Fruit fly (Drosophila melanogaster): ENCODE data around the gene lcs.

lcs gene

DNA sequence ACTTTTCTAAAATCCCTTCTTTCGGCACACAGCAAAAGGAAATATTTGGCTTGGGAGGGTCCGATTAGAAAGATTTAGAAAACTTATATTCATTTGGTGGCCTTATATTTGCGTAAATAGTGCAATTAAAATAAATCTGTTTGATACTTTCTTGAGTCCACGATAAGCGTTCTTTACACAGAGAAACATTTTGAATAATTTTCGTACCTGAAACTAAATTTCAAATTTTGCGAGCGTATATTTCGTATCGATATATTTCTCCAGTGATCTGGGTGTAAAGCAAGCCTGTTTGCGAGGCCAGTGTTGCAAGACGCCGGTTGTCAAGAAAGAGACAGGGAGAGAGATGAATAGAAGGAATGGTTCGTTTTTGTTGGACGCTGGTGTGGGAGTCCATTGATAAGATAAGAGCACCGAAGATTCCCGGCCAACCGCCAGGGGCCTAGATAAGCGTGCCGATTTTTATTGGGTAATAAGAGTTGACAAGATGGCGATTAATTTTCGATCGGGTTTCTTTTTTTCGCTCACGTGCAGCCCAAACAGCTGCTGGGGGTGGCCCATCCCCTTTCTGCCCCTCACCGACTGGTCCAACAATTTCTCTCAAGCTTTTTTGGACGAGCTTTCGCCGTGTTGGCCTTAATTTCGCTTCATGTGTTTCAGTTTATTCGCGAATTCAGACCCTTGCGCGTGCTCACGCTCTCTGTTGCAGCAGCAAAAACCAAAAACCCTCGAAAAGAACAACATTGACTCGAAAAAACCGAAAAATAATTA lies 23.3 kb downstream of the lcs start, which contains the start of gene slgA (continued):
- TF ChIP-seq sc (optimal IDR thresholded peaks at IDR 0.05) (no peak), sc (GFP tag; optimal IDR thresholded peaks at IDR 0.05) (no peak), CG4707 (GFP tag; optimal IDR thresholded peaks at IDR 0.05) (no peak), CG8765 (GFP tag; IDR thresholded peaks at IDR 0.05) (no peak), Atf3 (GFP tag; optimal IDR thresholded peaks at IDR 0.05) (no peak), Spps (tag; optimal IDR thresholded peaks at IDR 0.05) (no peak), CG7271 (tag; optimal IDR thresholded peaks at IDR 0.05) (no peak), dm (GFP tag; optimal IDR thresholded peaks at IDR 0.05) (peak; percentile 52), CG8290 (GFP tag; optimal IDR thresholded peaks at IDR 0.05) (peak; percentile 61), CG8290 (tag; optimal IDR thresholded peaks at IDR 0.05) (peak; percentile 18 to 83), CG2116 (GFP tag; optimal IDR thresholded peaks at IDR 0.05) (peak; percentile 98), CG34224 (GFP tag; IDR thresholded peaks at IDR 0.05; ENCODE audit: partially characterized antibody) (peak; percentile 62; the same call in 2 of the 3 replicates), chinmo (GFP tag; IDR thresholded peaks at IDR 0.05; ENCODE audit: partially characterized antibody) (peak; percentile 62; the same call in 1 of the 4 replicates), Ada2b (GFP tag; IDR thresholded peaks at IDR 0.05) (no peak), Blimp-1 (GFP tag; optimal IDR thresholded peaks at IDR 0.05) (no peak), jing (GFP tag; optimal IDR thresholded peaks at IDR 0.05) (no peak), nmo (GFP tag; optimal IDR thresholded peaks at IDR 0.05) (peak; percentile 43), CG10274 (GFP tag; optimal IDR thresholded peaks at IDR 0.05) (no peak), Hr39 (optimal IDR thresholded peaks at IDR 0.05) (no peak), CG13287 (GFP tag; IDR thresholded peaks at IDR 0.05; ENCODE audit: partially characterized antibody) (peak; percentile 75), CG5953 (GFP tag; IDR thresholded peaks at IDR 0.05) (no peak), CG15011 (GFP tag; optimal IDR thresholded peaks at IDR 0.05) (no peak), trh (GFP tag; optimal IDR thresholded peaks at IDR 0.05) (no peak), CG9817 (tag; optimal IDR thresholded peaks at IDR 0.05) (no peak), CG6854 (GFP tag; optimal IDR thresholded peaks at IDR 0.05) (no peak), danr (GFP tag; IDR thresholded peaks at IDR 0.05) (no peak), sr (GFP tag; IDR thresholded peaks at IDR 0.05) (no peak), Rx (GFP tag; IDR thresholded peaks at IDR 0.05) (no peak), CG33557 (GFP tag; optimal IDR thresholded peaks at IDR 0.05) (no peak), CG17612 (GFP tag; IDR thresholded peaks at IDR 0.05) (no peak), amos (GFP tag; IDR thresholded peaks at IDR 0.05; ENCODE audit: partially characterized antibody) (peak; percentile 71), D19A (tag; optimal IDR thresholded peaks at IDR 0.05) (no peak), hb (GFP tag; IDR thresholded peaks at IDR 0.05; ENCODE audit: partially characterized antibody) (peak; percentile 63; the same call in 1 of the 3 replicates), lov (optimal IDR thresholded peaks at IDR 0.05) (no peak), lov (GFP tag; IDR thresholded peaks at IDR 0.05) (no peak), Dll (GFP tag; IDR thresholded peaks at IDR 0.05; ENCODE audit: partially characterized antibody) (peak; percentile 77), CG17829 (tag; optimal IDR thresholded peaks at IDR 0.05) (no peak), crp (GFP tag; optimal IDR thresholded peaks at IDR 0.05) (peak in 1 of 2 experiments; percentile 69), CG10565 (GFP tag; optimal IDR thresholded peaks at IDR 0.05) (no peak), mld (GFP tag; IDR thresholded peaks at IDR 0.05; ENCODE audit: partially characterized antibody) (no peak), CG4282 (GFP tag; optimal IDR thresholded peaks at IDR 0.05) (no peak), Mrtf (GFP tag; IDR thresholded peaks at IDR 0.05) (no peak), HLHmδ (GFP tag; optimal IDR thresholded peaks at IDR 0.05) (no peak), ci (GFP tag; IDR thresholded peaks at IDR 0.05) (peak; percentile 49; the same call in 1 of the 3 replicates), CG14667 (GFP tag; IDR thresholded peaks at IDR 0.05) (no peak), CG2712 (tag; optimal IDR thresholded peaks at IDR 0.05) (no peak), esg (GFP tag; conservative IDR thresholded peaks at IDR 0.05) (no peak), CG11723 (GFP tag; optimal IDR thresholded peaks at IDR 0.05) (no peak), D (optimal IDR thresholded peaks at IDR 0.05) (no peak), D (GFP tag; optimal IDR thresholded peaks at IDR 0.05) (no peak)
